Fruit fly (Drosophila melanogaster) whole organism: ENCODE measurements around the gene Acsx2.

Experiments
- CG8478 ChIP-seq: fragments of >200 bp; optimal IDR thresholded peaks from 2 replicates; lab custom pipeline; 2018; ENCODE audit warnings: inconsistent platforms
- Dll ChIP-seq: fragments of >200 bp; optimal IDR thresholded peaks from 2 replicates; lab custom pipeline; 2017
- EcR ChIP-seq, 2 experiments: fragments of >200 bp; optimal IDR thresholded peaks; 2 replicates each; lab custom pipeline; 2017; ENCODE audit warnings: missing biosample characterization in 2 of 2, missing genetic modification characterization in 2 of 2, missing genetic modification reagents in 2 of 2
- pan ChIP-seq: fragments of >200 bp; optimal IDR thresholded peaks from 2 replicates; lab custom pipeline; 2017
- psq ChIP-seq: fragments of >200 bp; optimal IDR thresholded peaks from 2 replicates; lab custom pipeline; 2017
- usp ChIP-seq: fragments of >200 bp; optimal IDR thresholded peaks from 2 replicates; lab custom pipeline; 2017; ENCODE audit warnings: missing biosample characterization, missing genetic modification characterization, mixed read lengths

Gene Acsx2

dm6 chr3R:19807148-19807547 is 28.6 kb downstream of the Acsx2 start:
- TF ChIP-seq pan (lab: Kevin White, UChicago) = no peak
- TF ChIP-seq usp (GFP tag; lab: Kevin White, UChicago) = no peak
- TF ChIP-seq CG8478 (lab: Kevin White, UChicago) = no peak
- TF ChIP-seq psq (lab: Kevin White, UChicago) = no peak
- TF ChIP-seq Dll = no peak
- TF ChIP-seq EcR (GFP tag; optimal IDR thresholded peaks at IDR 0.05; lab: Kevin White, UChicago) = no peak

- TF ChIP-seq EcR (GFP tag; optimal IDR thresholded peaks at IDR 0.05; lab: Kevin White, UChicago) (no peak), usp (GFP tag; lab: Kevin White, UChicago) (no peak), psq (lab: Kevin White, UChicago) (no peak), Dll (no peak), pan (lab: Kevin White, UChicago) (no peak), CG8478 (lab: Kevin White, UChicago) (no peak)
These were observed 29.3 kb downstream of the Acsx2 start for dm6 chr3R:19807745-19808429.

dm6 chr3R:19808430-19808756 is 29.8 kb downstream of the Acsx2 start:
- no peak for TF ChIP-seq psq (lab: Kevin White, UChicago)
- TF ChIP-seq usp (GFP tag; lab: Kevin White, UChicago) = no peak
- TF ChIP-seq pan (lab: Kevin White, UChicago) = no peak
- no peak for TF ChIP-seq Dll
- TF ChIP-seq EcR (GFP tag; optimal IDR thresholded peaks at IDR 0.05; lab: Kevin White, UChicago) = no peak
- TF ChIP-seq CG8478 (lab: Kevin White, UChicago) = no peak

- TF ChIP-seq CG8478 (lab: Kevin White, UChicago) = no peak
These were observed 33.0 kb downstream of the Acsx2 start for dm6 chr3R:19811510-19811909.

dm6 chr3R:19812472-19812871 is 33.9 kb downstream of the Acsx2 start:
- no peak for TF ChIP-seq EcR (GFP tag; optimal IDR thresholded peaks at IDR 0.05; lab: Kevin White, UChicago)
- no peak for TF ChIP-seq psq (lab: Kevin White, UChicago)
- no peak for TF ChIP-seq usp (GFP tag; lab: Kevin White, UChicago)
- TF ChIP-seq CG8478 (lab: Kevin White, UChicago) = no peak
- TF ChIP-seq pan (lab: Kevin White, UChicago) = no peak
- no peak for TF ChIP-seq Dll

dm6 chr3R:19813217-19813616 is 34.7 kb downstream of the Acsx2 start:
- TF ChIP-seq usp (GFP tag; lab: Kevin White, UChicago) = no peak
- TF ChIP-seq pan (lab: Kevin White, UChicago) = no peak
- TF ChIP-seq psq (lab: Kevin White, UChicago) = no peak

- no peak for TF ChIP-seq pan (lab: Kevin White, UChicago)
- TF ChIP-seq Dll = no peak
- no peak for TF ChIP-seq usp (GFP tag; lab: Kevin White, UChicago)
- TF ChIP-seq EcR (GFP tag; optimal IDR thresholded peaks at IDR 0.05; lab: Kevin White, UChicago) = no peak
- no peak for TF ChIP-seq psq (lab: Kevin White, UChicago)
- TF ChIP-seq CG8478 (lab: Kevin White, UChicago) = no peak
These were observed 38.2 kb downstream of the Acsx2 start for dm6 chr3R:19816758-19817157.

dm6 chr3R:19820994-19821393 is 42.4 kb downstream of the Acsx2 start:
- no peak for TF ChIP-seq Dll
- no peak for TF ChIP-seq CG8478 (lab: Kevin White, UChicago)
- no peak for TF ChIP-seq usp (GFP tag; lab: Kevin White, UChicago)

- no peak for TF ChIP-seq Dll
- TF ChIP-seq psq (lab: Kevin White, UChicago) = no peak
- TF ChIP-seq pan (lab: Kevin White, UChicago) = no peak
These were observed 43.6 kb downstream of the Acsx2 start for dm6 chr3R:19822138-19822537.

- TF ChIP-seq pan (lab: Kevin White, UChicago) = no peak
- TF ChIP-seq psq (lab: Kevin White, UChicago) = no peak
- no peak for TF ChIP-seq Dll
- TF ChIP-seq CG8478 (lab: Kevin White, UChicago) = no peak
- no peak for TF ChIP-seq usp (GFP tag; lab: Kevin White, UChicago)
- TF ChIP-seq EcR (GFP tag; optimal IDR thresholded peaks at IDR 0.05; lab: Kevin White, UChicago) = no peak
These were observed 45.9 kb downstream of the Acsx2 start for dm6 chr3R:19824480-19824879.

- TF ChIP-seq CG8478 (lab: Kevin White, UChicago) = no peak
- TF ChIP-seq Dll = no peak
- TF ChIP-seq psq (lab: Kevin White, UChicago) = no peak
- no peak for TF ChIP-seq usp (GFP tag; lab: Kevin White, UChicago)
These were observed 47.8 kb downstream of the Acsx2 start for dm6 chr3R:19826355-19826754.

- TF ChIP-seq usp (GFP tag; lab: Kevin White, UChicago) (no peak), psq (lab: Kevin White, UChicago) (no peak), Dll (no peak), EcR (GFP tag; optimal IDR thresholded peaks at IDR 0.05; lab: Kevin White, UChicago) (no peak)
These were observed 48.3 kb downstream of the Acsx2 start for dm6 chr3R:19826806-19827328.
